Worm (Caenorhabditis elegans): ENCODE measurements around the gene Y43F8B.17.

The Y43F8B.17 gene

ce11 chrV:19524569-19524968 is 40.0 kb downstream of the Y43F8B.17 start:
- no peak for TF ChIP-seq pes-1 (GFP tag; IDR thresholded peaks at IDR 0.05)

ce11 chrV:19526197-19526596 is 41.7 kb downstream of the Y43F8B.17 start:
- no peak for TF ChIP-seq aly-1 (tag; optimal IDR thresholded peaks at IDR 0.05)
- TF ChIP-seq scrt-1 (GFP tag; IDR thresholded peaks at IDR 0.05) = no peak
- TF ChIP-seq B0310.2 (tag; optimal IDR thresholded peaks at IDR 0.05) = no peak
- no peak for TF ChIP-seq tbx-11 (GFP tag; IDR thresholded peaks at IDR 0.05)
- no peak for TF ChIP-seq flt-1 (GFP tag; IDR thresholded peaks at IDR 0.05)
- TF ChIP-seq ets-7 (tag; optimal IDR thresholded peaks at IDR 0.05) = no peak
- no peak for TF ChIP-seq tbx-37 (GFP tag; conservative IDR thresholded peaks at IDR 0.05)
- no peak for TF ChIP-seq F13C5.2 (tag; optimal IDR thresholded peaks at IDR 0.05)
- no peak for TF ChIP-seq hnd-1 (tag; optimal IDR thresholded peaks at IDR 0.05)
- TF ChIP-seq hmg-4 (GFP tag; optimal IDR thresholded peaks at IDR 0.05) = no peak
- no peak for TF ChIP-seq hmbx-1 (tag; optimal IDR thresholded peaks at IDR 0.05)
- TF ChIP-seq ama-1 (optimal IDR thresholded peaks at IDR 0.05) = no peak
- no peak for TF ChIP-seq sea-1 (GFP tag; conservative IDR thresholded peaks at IDR 0.05)
- no peak for TF ChIP-seq tra-4 (tag; optimal IDR thresholded peaks at IDR 0.05)

- TF ChIP-seq tbx-37 (GFP tag; conservative IDR thresholded peaks at IDR 0.05) (no peak), sea-1 (GFP tag; conservative IDR thresholded peaks at IDR 0.05) (no peak), pes-1 (GFP tag; IDR thresholded peaks at IDR 0.05) (no peak), hmbx-1 (tag; optimal IDR thresholded peaks at IDR 0.05) (no peak), B0310.2 (tag; optimal IDR thresholded peaks at IDR 0.05) (no peak), hmg-4 (GFP tag; optimal IDR thresholded peaks at IDR 0.05) (no peak)
These were observed 43.0 kb downstream of the Y43F8B.17 start for ce11 chrV:19527565-19527964.

ce11 chrV:19528535-19528934 is 44.0 kb downstream of the Y43F8B.17 start:
- TF ChIP-seq ceh-36 (tag; optimal IDR thresholded peaks at IDR 0.05) = peak; percentile 70

- no peak for TF ChIP-seq tbx-37 (GFP tag; conservative IDR thresholded peaks at IDR 0.05)
- TF ChIP-seq ama-1 (optimal IDR thresholded peaks at IDR 0.05) = no peak
- TF ChIP-seq hmg-4 (GFP tag; optimal IDR thresholded peaks at IDR 0.05) = peak; percentile 42
- TF ChIP-seq aly-1 (tag; optimal IDR thresholded peaks at IDR 0.05) = no peak
These were observed 44.6 kb downstream of the Y43F8B.17 start for ce11 chrV:19529168-19529567.

ce11 chrV:19531034-19531433 is 46.5 kb downstream of the Y43F8B.17 start:
- TF ChIP-seq aly-1 (tag; optimal IDR thresholded peaks at IDR 0.05) = no peak
- TF ChIP-seq ceh-13 (GFP tag; optimal IDR thresholded peaks at IDR 0.05) = no peak
- no peak for TF ChIP-seq scrt-1 (GFP tag; IDR thresholded peaks at IDR 0.05)
- no peak for TF ChIP-seq ceh-36 (tag; optimal IDR thresholded peaks at IDR 0.05)
- no peak for TF ChIP-seq tra-4 (tag; optimal IDR thresholded peaks at IDR 0.05)
- no peak for TF ChIP-seq hmbx-1 (tag; optimal IDR thresholded peaks at IDR 0.05)
- TF ChIP-seq tbx-37 (GFP tag; conservative IDR thresholded peaks at IDR 0.05) = no peak
- no peak for TF ChIP-seq flt-1 (GFP tag; IDR thresholded peaks at IDR 0.05)
- no peak for TF ChIP-seq hnd-1 (tag; optimal IDR thresholded peaks at IDR 0.05)
- TF ChIP-seq hmg-4 (GFP tag; optimal IDR thresholded peaks at IDR 0.05) = no peak
- no peak for TF ChIP-seq ets-7 (tag; optimal IDR thresholded peaks at IDR 0.05)
- TF ChIP-seq pes-1 (GFP tag; IDR thresholded peaks at IDR 0.05) = no peak
- no peak for TF ChIP-seq sea-1 (GFP tag; conservative IDR thresholded peaks at IDR 0.05)
- no peak for TF ChIP-seq B0310.2 (tag; optimal IDR thresholded peaks at IDR 0.05)

ce11 chrV:19533010-19533409 is 48.5 kb downstream of the Y43F8B.17 start, which contains the start of gene Y43F8B.2:
Gene Y43F8B.2 (minus strand): TSS chrV:19533110.
- TF ChIP-seq tbx-11 (GFP tag; IDR thresholded peaks at IDR 0.05) = no peak
- no peak for TF ChIP-seq tbx-37 (GFP tag; conservative IDR thresholded peaks at IDR 0.05)
- no peak for TF ChIP-seq pes-1 (GFP tag; IDR thresholded peaks at IDR 0.05)

- TF ChIP-seq tbx-11 (GFP tag; IDR thresholded peaks at IDR 0.05) = no peak
- no peak for TF ChIP-seq sea-1 (GFP tag; conservative IDR thresholded peaks at IDR 0.05)
- no peak for TF ChIP-seq ceh-13 (GFP tag; optimal IDR thresholded peaks at IDR 0.05)
These were observed 49.0 kb downstream of the Y43F8B.17 start for ce11 chrV:19533480-19533879.

All from whole organism, early embryonic.